Fruit fly (Drosophila melanogaster) whole organism, pupa: Measurements from ENCODE around the gene Dhc62B.

Experiments
- CG10348 ChIP-seq: fragments of 200-800 bp; sonication (Bioruptor generic); IDR thresholded peaks from 2 replicates; pipeline ENCODE4 v1.3.6; 2022; ENCODE audit warnings: missing biosample characterization, missing genetic modification characterization
- CG12605 ChIP-seq: fragments of 200-800 bp; sonication (Bioruptor generic); IDR thresholded peaks from 2 replicates; pipeline ENCODE4 v1.3.6; 2022; ENCODE audit warnings: missing biosample characterization, missing genetic modification characterization
- CG13204 ChIP-seq: fragments of 200-800 bp; sonication (Bioruptor generic); optimal IDR thresholded peaks from 2 replicates; lab custom pipeline; 2018; ENCODE audit warnings: missing biosample characterization, mild to moderate bottlenecking, missing genetic modification characterization, moderate library complexity
- CG14655 ChIP-seq: fragments of 200-800 bp; sonication (Bioruptor generic); optimal IDR thresholded peaks from 3 replicates; lab custom pipeline; 2017; ENCODE audit warnings: mild to moderate bottlenecking, missing biosample characterization, missing genetic modification reagents, missing genetic modification characterization
- CG15710 ChIP-seq: fragments of 200-800 bp; sonication (Bioruptor generic); optimal IDR thresholded peaks from 2 replicates; lab custom pipeline; 2018; ENCODE audit warnings: missing biosample characterization, mild to moderate bottlenecking, missing genetic modification characterization, moderate library complexity
- CG17806 ChIP-seq: fragments of 200-800 bp; sonication (Bioruptor generic); optimal IDR thresholded peaks from 2 replicates; lab custom pipeline; 2018; ENCODE audit warnings: missing biosample characterization, mild to moderate bottlenecking, missing genetic modification characterization, moderate library complexity
- CG32121 ChIP-seq: fragments of 200-800 bp; sonication (Bioruptor generic); IDR thresholded peaks from 2 replicates; pipeline ENCODE4 v1.3.6; 2022; ENCODE audit warnings: missing biosample characterization, missing genetic modification characterization
- CG34367 ChIP-seq: fragments of 200-800 bp; sonication (Bioruptor generic); optimal IDR thresholded peaks from 2 replicates; lab custom pipeline; 2018; ENCODE audit warnings: missing biosample characterization, mild to moderate bottlenecking, missing genetic modification characterization
- CG4496 ChIP-seq: fragments of 200-800 bp; sonication (Bioruptor generic); IDR thresholded peaks from 3 replicates; pipeline ENCODE4 v1.3.6; 2022; ENCODE audit warnings: missing biosample characterization, missing genetic modification characterization
- CG8159 ChIP-seq: fragments of 200-800 bp; sonication (Bioruptor generic); optimal IDR thresholded peaks from 3 replicates; lab custom pipeline; 2018; ENCODE audit warnings: missing biosample characterization, mild to moderate bottlenecking, missing genetic modification characterization, moderate library complexity
- CG8301 ChIP-seq: fragments of 200-800 bp; sonication (Bioruptor generic); optimal IDR thresholded peaks from 2 replicates; lab custom pipeline; 2018; ENCODE audit warnings: missing biosample characterization, mild to moderate bottlenecking, missing genetic modification characterization
- CG9948 ChIP-seq: fragments of 200-800 bp; sonication (Bioruptor generic); optimal IDR thresholded peaks from 2 replicates; lab custom pipeline; 2018; ENCODE audit warnings: missing biosample characterization, mild to moderate bottlenecking, missing genetic modification characterization, moderate library complexity
- D1 ChIP-seq: fragments of 200-800 bp; sonication (Bioruptor generic); optimal IDR thresholded peaks from 2 replicates; lab custom pipeline; 2018; ENCODE audit warnings: missing biosample characterization, mild to moderate bottlenecking, missing genetic modification characterization, moderate library complexity
- EcR ChIP-seq: fragments of 200-800 bp; sonication (Bioruptor generic); optimal IDR thresholded peaks from 3 replicates; lab custom pipeline; 2019; ENCODE audit warnings: missing biosample characterization, missing genetic modification characterization, mild to moderate bottlenecking, moderate library complexity, missing genetic modification reagents
- Ets98B ChIP-seq: fragments of 200-800 bp; sonication (Bioruptor generic); IDR thresholded peaks from 2 replicates; pipeline ENCODE4 v1.3.6; 2022; ENCODE audit warnings: missing biosample characterization, missing genetic modification characterization
- Pif1A ChIP-seq: fragments of 200-800 bp; sonication (Bioruptor generic); optimal IDR thresholded peaks from 3 replicates; lab custom pipeline; 2016; ENCODE audit warnings: missing biosample characterization, missing genetic modification characterization
- Pif1B ChIP-seq: fragments of 200-800 bp; sonication (Bioruptor generic); optimal IDR thresholded peaks from 3 replicates; lab custom pipeline; 2016; ENCODE audit warnings: missing biosample characterization, missing genetic modification characterization
- Snoo ChIP-seq: fragments of 200-800 bp; sonication (Bioruptor generic); optimal IDR thresholded peaks from 3 replicates; lab custom pipeline; 2017; ENCODE audit warnings: missing biosample characterization, mild to moderate bottlenecking, missing genetic modification characterization, inconsistent platforms
- fd96Ca ChIP-seq: fragments of 200-800 bp; sonication (Bioruptor generic); IDR thresholded peaks from 3 replicates; pipeline ENCODE4 v1.3.6; 2022; ENCODE audit warnings: missing biosample characterization, missing genetic modification characterization
- gl ChIP-seq: fragments of 200-800 bp; sonication (Bioruptor generic); optimal IDR thresholded peaks from 2 replicates; lab custom pipeline; 2018; ENCODE audit warnings: missing biosample characterization, mild to moderate bottlenecking, missing genetic modification characterization
- rn ChIP-seq: fragments of 200-800 bp; sonication (Bioruptor generic); IDR thresholded peaks from 2 replicates; pipeline ENCODE4 v1.3.6; 2022; ENCODE audit warnings: missing biosample characterization, missing genetic modification characterization

The Dhc62B gene

DNA sequence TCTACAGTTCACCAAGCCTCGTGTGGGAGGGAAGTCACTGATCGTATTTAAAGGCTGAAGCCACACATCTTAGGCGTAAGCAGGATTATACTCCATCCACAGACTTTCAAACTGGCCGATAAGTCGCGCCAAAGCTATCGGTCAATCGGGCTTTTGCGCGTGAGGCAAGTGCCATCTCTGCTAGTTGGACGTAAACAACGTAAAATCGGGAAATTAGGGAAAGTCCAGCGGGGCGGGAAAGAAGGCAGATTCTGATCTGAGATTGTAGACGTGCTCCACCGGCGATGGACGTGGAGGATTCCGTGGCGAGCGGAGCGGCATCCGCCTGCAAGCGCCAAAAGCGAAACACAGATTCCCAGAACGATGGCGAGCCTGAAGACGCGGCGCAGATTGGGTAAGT, 15.4 kb downstream of the Dhc62B start, which contains the start of gene CG8001:
Gene CG8001, plus strand, starts transcription at position 17 of the 400 bp plus-strand sequence.
- TF ChIP-seq CG9948 (tag; lab: Kevin White, UChicago) (no peak), CG15710 (tag; lab: Kevin White, UChicago) (no peak), fd96Ca (GFP tag; lab: Robert Waterston, UW) (no peak)

DNA sequence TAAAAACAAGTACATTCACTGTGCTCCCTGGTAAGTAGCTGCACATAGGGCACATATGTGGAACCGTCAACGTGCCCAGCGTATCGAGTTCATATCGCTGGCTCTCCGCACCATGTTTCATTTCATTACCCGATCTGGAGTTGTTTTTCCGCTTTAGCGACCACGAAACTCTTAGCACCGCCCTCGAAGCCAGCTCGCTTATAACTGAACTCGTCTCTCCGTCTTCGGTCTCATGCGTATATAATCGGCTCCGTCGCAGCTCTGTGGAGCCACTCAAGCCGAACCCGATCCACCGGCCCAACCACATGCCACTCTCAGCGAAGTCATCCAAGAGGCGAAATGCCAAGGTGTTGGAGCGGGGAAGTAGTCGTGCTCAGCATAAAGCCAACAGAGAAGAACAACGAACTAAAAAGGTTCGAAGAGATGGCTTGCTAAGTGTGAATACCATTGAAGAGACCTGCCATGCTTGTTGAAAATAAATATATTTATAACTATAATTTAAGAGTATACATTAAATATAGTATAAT, 16.0 kb downstream of the Dhc62B start, which contains the start of gene Cht2:
Gene Cht2, minus strand, starts transcription at position 477 of the 527 bp plus-strand sequence.
- TF ChIP-seq CG32121 (GFP tag; lab: Robert Waterston, UW) (peak; percentile 34; the same call in 1 of the 2 replicates), CG14655 (GFP tag; lab: Kevin White, UChicago) (no peak), CG4496 (GFP tag; lab: Robert Waterston, UW) (0 out of 3 replicates have a peak, but pooled peaks have one; percentile 57), fd96Ca (GFP tag; lab: Robert Waterston, UW) (peak; percentile 36; the same call in 1 of the 3 replicates), EcR (GFP tag; lab: Kevin White, UChicago) (peak; percentile 84), CG12605 (GFP tag; lab: Robert Waterston, UW) (peak; percentile 62), Pif1A (GFP tag; lab: Kevin White, UChicago) (no peak), CG13204 (peak; percentile 40), Ets98B (peak; percentile 33; the same call in 1 of the 2 replicates), Pif1B (GFP tag; lab: Kevin White, UChicago) (peak; percentile 59), CG15710 (tag; lab: Kevin White, UChicago) (no peak), CG34367 (tag; lab: Kevin White, UChicago) (no peak), D1 (tag; lab: Kevin White, UChicago) (no peak), CG10348 (no peak), CG8159 (tag; lab: Kevin White, UChicago) (no peak), gl (tag; lab: Kevin White, UChicago) (no peak), CG17806 (no peak), CG8301 (tag; lab: Kevin White, UChicago) (no peak), Snoo (no peak), CG9948 (tag; lab: Kevin White, UChicago) (no peak), rn (GFP tag; lab: Robert Waterston, UW) (no peak)

DNA sequence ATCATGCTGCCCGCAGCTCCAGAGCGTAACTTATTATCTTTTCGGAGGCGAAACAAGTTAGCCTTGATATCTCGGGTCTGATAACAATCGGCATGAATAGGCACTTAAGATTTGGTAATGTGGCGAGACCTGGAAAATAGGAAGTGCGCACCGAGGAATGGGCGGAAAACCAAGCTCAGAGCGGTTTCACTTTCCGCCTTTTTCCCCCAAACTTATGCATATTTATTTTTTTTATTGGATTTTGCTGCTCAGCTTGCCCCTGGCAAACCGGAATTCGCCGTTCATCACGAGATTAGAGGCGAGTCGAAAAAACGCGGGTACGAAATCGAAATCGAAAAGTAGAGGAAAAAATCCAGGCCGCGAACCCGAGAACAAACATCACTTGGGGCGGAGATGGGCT, 16.6 kb downstream of the Dhc62B start:
- TF ChIP-seq CG8159 (tag; lab: Kevin White, UChicago) (no peak), CG10348 (no peak), CG12605 (GFP tag; lab: Robert Waterston, UW) (no peak), CG4496 (GFP tag; lab: Robert Waterston, UW) (no peak), CG17806 (no peak), CG8301 (tag; lab: Kevin White, UChicago) (no peak), gl (tag; lab: Kevin White, UChicago) (no peak), fd96Ca (GFP tag; lab: Robert Waterston, UW) (no peak), CG32121 (GFP tag; lab: Robert Waterston, UW) (no peak), rn (GFP tag; lab: Robert Waterston, UW) (no peak)

DNA sequence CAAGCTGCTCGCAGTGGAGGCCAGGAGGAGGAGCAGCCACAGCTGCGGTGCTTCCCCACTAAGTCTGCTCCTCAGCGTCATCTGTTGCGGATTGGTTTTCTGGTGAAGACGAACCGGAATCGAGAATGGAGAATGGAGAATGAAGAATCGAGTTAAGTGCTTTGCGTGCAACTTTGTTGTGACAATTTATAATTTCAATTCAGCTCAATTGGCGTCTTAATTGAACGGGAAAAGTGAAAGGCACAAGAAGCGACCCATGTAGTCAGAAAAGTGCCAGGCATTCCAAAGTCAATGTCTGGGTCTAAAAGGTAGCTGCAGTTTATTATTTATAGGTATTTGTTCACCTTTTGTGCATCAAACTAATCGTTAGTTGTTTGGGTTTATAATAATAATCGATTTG, 17.3 kb downstream of the Dhc62B start:
- TF ChIP-seq CG15710 (tag; lab: Kevin White, UChicago), result no peak
- peak; percentile 51 for TF ChIP-seq gl (tag; lab: Kevin White, UChicago)
- no peak for TF ChIP-seq D1 (tag; lab: Kevin White, UChicago)
- no peak for TF ChIP-seq CG12605 (GFP tag; lab: Robert Waterston, UW)
- TF ChIP-seq Ets98B, result no peak

DNA sequence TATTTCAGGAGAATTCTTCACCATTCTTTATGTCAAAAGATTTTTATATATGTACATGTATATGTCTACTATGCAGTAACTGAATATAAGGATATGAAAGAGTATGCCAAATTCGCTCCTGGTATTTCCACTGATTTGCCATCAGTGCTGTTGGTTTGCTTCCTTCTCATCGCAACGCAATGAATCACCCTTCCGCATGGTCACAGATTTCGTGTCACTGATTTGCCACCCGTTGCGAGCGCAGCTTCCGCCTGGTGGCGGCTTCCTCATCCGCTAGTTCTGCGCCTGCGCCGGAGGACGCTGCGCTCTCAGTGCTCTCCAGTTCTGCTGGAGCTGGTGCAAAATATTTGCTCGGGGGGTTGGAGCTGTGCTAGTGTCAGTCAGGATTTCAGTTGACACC, 23.3 kb downstream of the Dhc62B start:
- TF ChIP-seq CG13204 (peak; percentile 6), CG12605 (GFP tag; lab: Robert Waterston, UW) (no peak)

DNA sequence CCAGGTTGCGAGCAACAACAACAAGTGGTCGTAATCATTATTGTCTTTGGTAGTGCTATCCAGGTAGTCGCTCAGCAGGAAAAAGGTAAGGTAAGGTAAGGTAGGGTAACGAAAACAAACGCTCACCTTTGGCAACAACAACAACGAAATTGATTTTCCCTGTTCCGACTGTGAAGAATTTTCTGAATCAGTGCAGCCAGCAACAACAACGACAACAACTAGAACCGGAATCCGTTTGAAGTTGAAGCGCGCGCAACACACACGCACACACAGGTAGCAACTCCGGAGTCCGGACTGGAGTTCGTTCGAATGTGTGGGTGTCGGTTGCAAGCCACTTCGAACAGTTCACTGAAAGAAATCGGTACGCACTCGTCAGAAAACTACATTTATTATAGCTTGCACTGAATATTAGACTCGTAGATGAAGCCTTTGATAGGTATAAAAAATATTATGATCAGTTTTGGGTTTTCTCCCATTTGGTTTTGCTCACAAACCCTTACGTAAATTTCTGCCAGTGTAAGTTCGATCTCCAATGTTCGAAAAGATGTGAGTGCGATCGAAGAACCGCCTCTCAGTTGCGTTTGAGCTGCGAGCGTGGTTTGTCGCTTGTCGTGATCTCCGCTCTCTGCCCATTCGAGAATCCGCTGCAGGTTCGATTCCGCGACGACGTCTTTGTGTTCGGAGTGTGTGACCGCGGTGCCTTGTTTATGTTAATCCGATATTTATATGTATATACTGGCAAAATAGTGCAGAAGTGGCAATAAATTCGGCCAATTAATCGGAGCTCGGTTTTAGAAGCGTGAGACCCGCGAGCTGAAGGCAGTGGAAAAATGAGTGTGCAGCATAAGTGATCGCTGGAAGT, 25.0 kb downstream of the Dhc62B start, which contains the start of gene CG13921:
Gene CG13921, plus strand, starts transcription at position 570 of the 862 bp plus-strand sequence.
- TF ChIP-seq D1 (tag; lab: Kevin White, UChicago), result no peak
- TF ChIP-seq Pif1A (GFP tag; lab: Kevin White, UChicago), result peak; percentile 100
- TF ChIP-seq CG15710 (tag; lab: Kevin White, UChicago), result peak; percentile 99
- peak; percentile 100 for TF ChIP-seq CG4496 (GFP tag; lab: Robert Waterston, UW)
- peak; percentile 100 for TF ChIP-seq CG14655 (GFP tag; lab: Kevin White, UChicago)
- TF ChIP-seq CG13204, result peak; percentile 97
- peak; percentile 69 for TF ChIP-seq EcR (GFP tag; lab: Kevin White, UChicago)
- TF ChIP-seq CG8159 (tag; lab: Kevin White, UChicago), result peak; percentile 100
- TF ChIP-seq rn (GFP tag; lab: Robert Waterston, UW), result peak; percentile 99
- peak; percentile 99 for TF ChIP-seq Ets98B
- TF ChIP-seq Snoo, result peak; percentile 100
- peak; percentile 98 for TF ChIP-seq CG10348
- TF ChIP-seq CG17806, result peak; percentile 100
- TF ChIP-seq CG12605 (GFP tag; lab: Robert Waterston, UW), result peak; percentile 99
- peak; percentile 99 for TF ChIP-seq CG34367 (tag; lab: Kevin White, UChicago)
- peak; percentile 100 for TF ChIP-seq CG32121 (GFP tag; lab: Robert Waterston, UW)
- TF ChIP-seq fd96Ca (GFP tag; lab: Robert Waterston, UW), result peak; percentile 100
- peak; percentile 99 for TF ChIP-seq gl (tag; lab: Kevin White, UChicago)
- peak; percentile 100 for TF ChIP-seq CG8301 (tag; lab: Kevin White, UChicago)
- TF ChIP-seq Pif1B (GFP tag; lab: Kevin White, UChicago), result peak; percentile 100
- TF ChIP-seq CG9948 (tag; lab: Kevin White, UChicago), result peak; percentile 100
